Fruit fly (Drosophila melanogaster) whole organism, embryonic: Measurements from ENCODE around the gene CG42685.
A peak's percentile ranks its signal among the peaks of the same experiment; 100 is the strongest.

ENCODE experiments used
- BEAF-32 ChIP-seq: fragments of 200-800 bp; sonication (Bioruptor generic); optimal IDR thresholded peaks from 3 replicates; lab custom pipeline; 2017; ENCODE audit warnings: missing biosample characterization, missing genetic modification characterization, mild to moderate bottlenecking, moderate library complexity, missing genetic modification reagents
- CG10366 ChIP-seq: fragments of 200-800 bp; sonication (Bioruptor generic); IDR thresholded peaks from 2 replicates; pipeline ENCODE4 v1.3.6; 2022; ENCODE audit warnings: missing biosample characterization, missing genetic modification characterization
- CG10543 ChIP-seq: fragments of 200-800 bp; sonication (Bioruptor generic); optimal IDR thresholded peaks from 3 replicates; lab custom pipeline; 2017; ENCODE audit warnings: missing biosample characterization, mild to moderate bottlenecking, missing genetic modification characterization, moderate library complexity
- CG12236 ChIP-seq: fragments of 200-800 bp; sonication (Bioruptor generic); optimal IDR thresholded peaks from 2 replicates; lab custom pipeline; 2016; ENCODE audit warnings: missing biosample characterization, missing genetic modification characterization
- CG1233 ChIP-seq: fragments of 200-800 bp; sonication (Bioruptor generic); optimal IDR thresholded peaks from 4 replicates; lab custom pipeline; 2018; ENCODE audit warnings: missing biosample characterization, mild to moderate bottlenecking, missing genetic modification characterization
- CG12942 ChIP-seq: fragments of 200-800 bp; sonication (Bioruptor generic); optimal IDR thresholded peaks from 3 replicates; lab custom pipeline; 2016; ENCODE audit warnings: missing biosample characterization, missing genetic modification characterization
- CG14014 ChIP-seq: fragments of 200-800 bp; sonication (Bioruptor generic); IDR thresholded peaks from 2 replicates; pipeline ENCODE4 v1.3.6; 2022; ENCODE audit warnings: missing biosample characterization, missing genetic modification characterization
- CG15011 ChIP-seq: fragments of 200-800 bp; sonication (Bioruptor generic); optimal IDR thresholded peaks from 3 replicates; lab custom pipeline; 2018; ENCODE audit warnings: missing biosample characterization, mild to moderate bottlenecking, missing genetic modification characterization
- CG17612 ChIP-seq: fragments of 200-800 bp; sonication (Bioruptor generic); IDR thresholded peaks from 2 replicates; pipeline ENCODE4 v1.3.6; 2022; ENCODE audit warnings: missing biosample characterization, missing genetic modification characterization
- CG1832 ChIP-seq: fragments of 200-800 bp; sonication (Bioruptor generic); optimal IDR thresholded peaks from 2 replicates; lab custom pipeline; 2017; ENCODE audit warnings: missing biosample characterization, mild to moderate bottlenecking, missing genetic modification characterization, inconsistent platforms
- CG2712 ChIP-seq: fragments of 200-800 bp; optimal IDR thresholded peaks from 3 replicates; lab custom pipeline; 2019; ENCODE audit warnings: missing biosample characterization, mild to moderate bottlenecking, missing genetic modification characterization, moderate library complexity
- CG33557 ChIP-seq: fragments of 200-800 bp; sonication (Bioruptor generic); optimal IDR thresholded peaks from 2 replicates; lab custom pipeline; 2019; ENCODE audit warnings: missing biosample characterization, mild to moderate bottlenecking, missing genetic modification characterization, moderate library complexity
- CG34224 ChIP-seq: fragments of 200-800 bp; sonication (Bioruptor generic); IDR thresholded peaks from 3 replicates; pipeline ENCODE4 v1.3.6; 2022; ENCODE audit warnings: missing biosample characterization, missing genetic modification characterization; ENCODE audit not compliant: partially characterized antibody
- CG3995 ChIP-seq: fragments of 200-800 bp; sonication (Bioruptor generic); optimal IDR thresholded peaks from 3 replicates; lab custom pipeline; 2016; ENCODE audit warnings: missing biosample characterization, missing genetic modification characterization
- CG43689 ChIP-seq: fragments of 200-800 bp; sonication (Bioruptor generic); IDR thresholded peaks from 2 replicates; pipeline ENCODE4 v1.3.6; 2022; ENCODE audit warnings: missing biosample characterization, missing genetic modification characterization
- CG6254 ChIP-seq: fragments of 200-800 bp; sonication (Bioruptor generic); optimal IDR thresholded peaks from 3 replicates; lab custom pipeline; 2017; ENCODE audit warnings: mild to moderate bottlenecking, missing biosample characterization, missing genetic modification reagents, missing genetic modification characterization
- CG6683 ChIP-seq: fragments of 200-800 bp; sonication (Bioruptor generic); optimal IDR thresholded peaks from 2 replicates; lab custom pipeline; 2017; ENCODE audit warnings: missing biosample characterization, mild to moderate bottlenecking, missing genetic modification characterization, missing genetic modification reagents
- CG7357 ChIP-seq: fragments of 200-800 bp; sonication (Bioruptor generic); IDR thresholded peaks from 3 replicates; pipeline ENCODE4 v1.3.6; 2022; ENCODE audit warnings: missing biosample characterization, missing genetic modification characterization
- CG7786 ChIP-seq: fragments of 200-800 bp; sonication (Bioruptor generic); optimal IDR thresholded peaks from 2 replicates; lab custom pipeline; 2016; ENCODE audit warnings: missing biosample characterization, missing genetic modification characterization
- CG8089 ChIP-seq: fragments of 200-800 bp; sonication (Bioruptor generic); optimal IDR thresholded peaks from 3 replicates; lab custom pipeline; 2016; ENCODE audit warnings: missing biosample characterization, missing genetic modification characterization
- CG9727 ChIP-seq: fragments of 200-800 bp; sonication (Bioruptor generic); optimal IDR thresholded peaks from 3 replicates; lab custom pipeline; 2017; ENCODE audit warnings: missing biosample characterization, mild to moderate bottlenecking, missing genetic modification characterization
- CrebB ChIP-seq: fragments of 200-800 bp; sonication (Bioruptor generic); optimal IDR thresholded peaks from 3 replicates; lab custom pipeline; 2018; ENCODE audit warnings: missing biosample characterization, mild to moderate bottlenecking, missing genetic modification characterization
- Dek ChIP-seq: fragments of 200-800 bp; sonication (Bioruptor generic); optimal IDR thresholded peaks from 3 replicates; lab custom pipeline; 2019; ENCODE audit warnings: missing biosample characterization, mild to moderate bottlenecking, missing genetic modification characterization, moderate library complexity
- Elba2 ChIP-seq: fragments of 200-800 bp; sonication (Bioruptor generic); optimal IDR thresholded peaks from 3 replicates; lab custom pipeline; 2016; ENCODE audit warnings: missing biosample characterization, missing genetic modification characterization
- Ets65A ChIP-seq: fragments of 200-800 bp; sonication (Bioruptor generic); peaks from one replicate; lab custom pipeline; 2016; ENCODE audit warnings: missing biosample characterization, missing genetic modification characterization
- Fer2 ChIP-seq: fragments of 200-800 bp; sonication (Bioruptor generic); optimal IDR thresholded peaks from 2 replicates; lab custom pipeline; 2018; ENCODE audit warnings: missing biosample characterization, mild to moderate bottlenecking, missing genetic modification characterization, moderate library complexity
- Kr ChIP-seq: fragments of 200-800 bp; sonication (Bioruptor generic); optimal IDR thresholded peaks from 2 replicates; lab custom pipeline; 2017; ENCODE audit warnings: missing biosample characterization, mild to moderate bottlenecking, missing genetic modification characterization
- Six4 ChIP-seq: fragments of 200-800 bp; sonication (Bioruptor generic); optimal IDR thresholded peaks from 2 replicates; lab custom pipeline; 2016; ENCODE audit warnings: missing biosample characterization, missing genetic modification characterization
- Sry-β ChIP-seq: fragments of 200-800 bp; sonication (Bioruptor generic); optimal IDR thresholded peaks from 2 replicates; lab custom pipeline; 2018; ENCODE audit warnings: missing biosample characterization, mild to moderate bottlenecking, missing genetic modification characterization, moderate library complexity
- Ssrp ChIP-seq: fragments of 200-800 bp; sonication (Bioruptor generic); optimal IDR thresholded peaks from 2 replicates; lab custom pipeline; 2018; ENCODE audit warnings: missing biosample characterization, mild to moderate bottlenecking, missing genetic modification characterization, moderate library complexity
- TFAM ChIP-seq: fragments of 200-800 bp; sonication (Bioruptor generic); optimal IDR thresholded peaks from 2 replicates; lab custom pipeline; 2017; ENCODE audit warnings: missing biosample characterization, missing genetic modification characterization, inconsistent platforms
- bab2 ChIP-seq: fragments of 200-800 bp; sonication (Bioruptor generic); optimal IDR thresholded peaks from 2 replicates; lab custom pipeline; 2016; ENCODE audit warnings: missing biosample characterization, missing genetic modification characterization
- chm ChIP-seq: fragments of 200-800 bp; sonication (Bioruptor generic); IDR thresholded peaks from 2 replicates; pipeline ENCODE4 v1.3.6; 2022; ENCODE audit warnings: missing biosample characterization, missing genetic modification characterization
- crc ChIP-seq: fragments of 200-800 bp; sonication (Bioruptor generic); optimal IDR thresholded peaks from 2 replicates; lab custom pipeline; 2016; ENCODE audit warnings: missing biosample characterization, missing genetic modification characterization
- dysf ChIP-seq: fragments of 200-800 bp; sonication (Bioruptor generic); IDR thresholded peaks from 3 replicates; pipeline ENCODE4 v1.3.6; 2022; ENCODE audit warnings: missing biosample characterization, missing genetic modification characterization
- ems ChIP-seq: fragments of 200-800 bp; sonication (Bioruptor generic); optimal IDR thresholded peaks from 3 replicates; lab custom pipeline; 2016; ENCODE audit warnings: missing biosample characterization, missing genetic modification characterization
- exex ChIP-seq: fragments of 200-800 bp; sonication (Bioruptor generic); optimal IDR thresholded peaks from 4 replicates; lab custom pipeline; 2018; ENCODE audit warnings: missing biosample characterization, mild to moderate bottlenecking, missing genetic modification characterization, moderate library complexity
- fd64A ChIP-seq: fragments of 200-800 bp; sonication (Bioruptor generic); optimal IDR thresholded peaks from 3 replicates; lab custom pipeline; 2018; ENCODE audit warnings: missing biosample characterization, mild to moderate bottlenecking, missing genetic modification characterization
- fu2 ChIP-seq: fragments of 200-800 bp; sonication (Bioruptor generic); optimal IDR thresholded peaks from 2 replicates; lab custom pipeline; 2016; ENCODE audit warnings: missing biosample characterization, missing genetic modification characterization
- inv ChIP-seq: fragments of 200-800 bp; sonication (Bioruptor generic); IDR thresholded peaks from 2 replicates; pipeline ENCODE4 v1.3.6; 2022; ENCODE audit warnings: missing biosample characterization, missing genetic modification characterization; ENCODE audit not compliant: partially characterized antibody
- ken ChIP-seq: fragments of 200-800 bp; sonication (Bioruptor generic); IDR thresholded peaks from 3 replicates; pipeline ENCODE4 v1.3.6; 2022; ENCODE audit warnings: missing biosample characterization, missing genetic modification characterization
- lbe ChIP-seq: fragments of 200-800 bp; sonication (Bioruptor generic); optimal IDR thresholded peaks from 2 replicates; lab custom pipeline; 2016; ENCODE audit warnings: missing biosample characterization, mild to moderate bottlenecking, missing genetic modification characterization
- lilli ChIP-seq: fragments of 200-800 bp; sonication (Bioruptor generic); optimal IDR thresholded peaks from 3 replicates; lab custom pipeline; 2016; ENCODE audit warnings: missing biosample characterization, missing genetic modification characterization
- nom ChIP-seq: fragments of 200-800 bp; sonication (Bioruptor generic); optimal IDR thresholded peaks from 2 replicates; lab custom pipeline; 2017; ENCODE audit warnings: missing biosample characterization, missing genetic modification characterization, mild to moderate bottlenecking, moderate library complexity, missing genetic modification reagents
- org-1 ChIP-seq: fragments of 200-800 bp; sonication (Bioruptor generic); optimal IDR thresholded peaks from 2 replicates; lab custom pipeline; 2017; ENCODE audit warnings: missing biosample characterization, missing genetic modification characterization
- sens ChIP-seq: fragments of 200-800 bp; sonication (Bioruptor generic); peaks from one replicate; lab custom pipeline; 2016; ENCODE audit warnings: missing biosample characterization, missing genetic modification characterization
- sima ChIP-seq: fragments of 200-800 bp; sonication (Bioruptor generic); optimal IDR thresholded peaks from 2 replicates; lab custom pipeline; 2016; ENCODE audit warnings: missing biosample characterization, missing genetic modification characterization
- stc ChIP-seq: fragments of 200-800 bp; sonication (Bioruptor generic); IDR thresholded peaks from 2 replicates; pipeline ENCODE4 v1.3.6; 2022; ENCODE audit warnings: missing biosample characterization, missing genetic modification characterization
- twi ChIP-seq: fragments of 200-800 bp; optimal IDR thresholded peaks from 2 replicates; lab custom pipeline; 2019; ENCODE audit warnings: missing biosample characterization, mild to moderate bottlenecking, missing genetic modification characterization, moderate library complexity

Gene CG42685

DNA sequence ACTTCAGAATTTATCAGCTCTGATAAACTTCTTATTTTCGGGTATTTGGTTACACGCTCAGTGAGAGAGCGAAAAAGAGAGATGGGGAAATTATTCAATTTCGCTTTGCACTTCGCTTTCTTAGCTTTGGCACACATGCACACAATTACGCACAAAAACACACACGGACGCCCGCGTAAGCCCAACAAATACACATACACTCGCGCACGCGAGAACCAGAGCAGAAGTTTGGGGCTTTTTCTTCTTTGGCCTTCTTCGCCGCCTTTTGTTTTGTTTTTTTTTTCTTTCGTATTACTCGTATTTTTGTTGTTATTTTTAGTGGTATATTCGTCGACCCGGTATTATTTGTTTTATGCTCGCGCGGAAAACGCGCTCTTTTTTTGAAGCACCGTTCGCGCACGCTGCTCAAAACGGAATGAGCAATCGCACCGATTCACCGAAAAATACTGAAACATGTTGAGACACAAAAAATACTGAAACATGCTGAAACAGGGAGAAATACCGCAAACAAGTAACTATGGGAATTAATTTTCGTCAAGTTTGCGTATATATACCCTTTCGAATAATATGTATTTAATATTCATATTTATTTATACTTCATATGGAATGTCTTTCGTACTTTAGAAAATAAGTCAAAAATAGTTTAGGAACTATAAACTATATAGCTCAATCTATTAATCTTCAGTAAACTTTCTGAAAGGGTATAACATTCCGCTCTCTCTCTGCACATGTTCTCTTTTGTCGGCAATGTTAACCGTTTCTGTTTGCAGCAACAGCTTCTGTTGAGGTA is 40.9 kb downstream of the CG42685 start, which contains the start of gene osp (continued):
- peak; percentile 40 for TF ChIP-seq sima (GFP tag; lab: Kevin White, UChicago)
- peak; percentile 95 for TF ChIP-seq CG12942 (GFP tag; lab: Kevin White, UChicago)
- TF ChIP-seq CG7357 (GFP tag; lab: Robert Waterston, UW) = peak; percentile 93
- TF ChIP-seq exex (tag; lab: Kevin White, UChicago) = peak; percentile 91
- TF ChIP-seq Ssrp = peak; percentile 98
- TF ChIP-seq chm (GFP tag; lab: Robert Waterston, UW) = peak; percentile 97
- TF ChIP-seq CG12236 = peak; percentile 67
- TF ChIP-seq bab2 = peak; percentile 91
- TF ChIP-seq ken (GFP tag; lab: Robert Waterston, UW) = peak; percentile 96
- peak; percentile 41 for TF ChIP-seq fu2 (GFP tag; lab: Kevin White, UChicago)
- TF ChIP-seq Fer2 (tag; lab: Kevin White, UChicago) = peak; percentile 97
- peak; percentile 10; the same call in 1 of the 2 replicates for TF ChIP-seq inv (GFP tag; lab: Robert Waterston, UW)
- TF ChIP-seq CG1233 (GFP tag; lab: Kevin White, UChicago) = peak; percentile 98
- TF ChIP-seq lilli (GFP tag; lab: Kevin White, UChicago) = peak; percentile 93
- TF ChIP-seq CG6683 (GFP tag; lab: Kevin White, UChicago) = peak; percentile 97
- TF ChIP-seq Dek (tag; lab: Kevin White, UChicago) = peak; percentile 99
- peak; percentile 52 for TF ChIP-seq CG7786 (GFP tag; lab: Kevin White, UChicago)
- peak; percentile 80 for TF ChIP-seq TFAM (GFP tag; lab: Kevin White, UChicago)
- TF ChIP-seq Ets65A (GFP tag; lab: Kevin White, UChicago) = peak; percentile 61
- TF ChIP-seq CG17612 (GFP tag; lab: Robert Waterston, UW) = peak; percentile 96
- TF ChIP-seq Kr (GFP tag; lab: Kevin White, UChicago) = peak; percentile 13
- TF ChIP-seq Elba2 = no peak
- peak; percentile 99 for TF ChIP-seq dysf (GFP tag; lab: Robert Waterston, UW)
- TF ChIP-seq CG9727 (GFP tag; lab: Kevin White, UChicago) = peak; percentile 99
- TF ChIP-seq Six4 (GFP tag; lab: Kevin White, UChicago) = peak; percentile 96
- peak; percentile 97 for TF ChIP-seq CG33557 (GFP tag; lab: Kevin White, UChicago)
- TF ChIP-seq ems (GFP tag; lab: Kevin White, UChicago) = peak; percentile 83
- peak; percentile 99 for TF ChIP-seq CG10366 (GFP tag; lab: Robert Waterston, UW)
- no peak for TF ChIP-seq CG1832 (GFP tag; lab: Kevin White, UChicago)
- peak; percentile 97 for TF ChIP-seq sens (GFP tag; lab: Kevin White, UChicago)
- peak; percentile 100 for TF ChIP-seq CG2712 (tag; lab: Kevin White, UChicago)
- TF ChIP-seq stc = peak; percentile 100
- peak; percentile 97 for TF ChIP-seq CG15011
- TF ChIP-seq twi (tag; lab: Kevin White, UChicago) = peak; percentile 96
- TF ChIP-seq Sry-β (GFP tag; lab: Kevin White, UChicago) = peak; percentile 49
- TF ChIP-seq CrebB (tag; lab: Kevin White, UChicago) = peak; percentile 98
- TF ChIP-seq CG3995 (GFP tag; lab: Kevin White, UChicago) = peak; percentile 72
- peak; percentile 98 for TF ChIP-seq CG43689 (GFP tag; lab: Robert Waterston, UW)
- TF ChIP-seq CG34224 = peak; percentile 42; the same call in 2 of the 3 replicates
- TF ChIP-seq BEAF-32 (GFP tag; lab: Kevin White, UChicago) = no peak
- peak; percentile 27 for TF ChIP-seq crc (GFP tag; lab: Kevin White, UChicago)
- peak; percentile 93 for TF ChIP-seq CG6254
- peak; percentile 95 for TF ChIP-seq nom (GFP tag; lab: Kevin White, UChicago)
- peak; percentile 94 for TF ChIP-seq lbe (GFP tag; lab: Kevin White, UChicago)
- TF ChIP-seq org-1 (GFP tag; lab: Kevin White, UChicago) = peak; percentile 97
- TF ChIP-seq fd64A (GFP tag; lab: Kevin White, UChicago) = peak; percentile 93
- peak; percentile 99 for TF ChIP-seq CG14014 (GFP tag; lab: Robert Waterston, UW)
- TF ChIP-seq CG8089 = peak; percentile 21
- peak; percentile 72 for TF ChIP-seq CG10543 (GFP tag; lab: Kevin White, UChicago)
